Worm (Caenorhabditis elegans) whole organism, late embryonic: Measurements from ENCODE around the gene T24E12.2.

Experiments
- C38D4.7 ChIP-seq: fragments of 200-800 bp; sonication (Bioruptor generic); optimal IDR thresholded peaks from 2 replicates; lab custom pipeline; 2018; ENCODE audit warnings: mild to moderate bottlenecking, missing genetic modification characterization, moderate library complexity, missing compliant biosample characterization
- hlh-6 ChIP-seq: sonication (generic microtip); optimal IDR thresholded peaks from 2 replicates; lab custom pipeline; 2016; ENCODE audit warnings: missing genotype, missing genetic modification characterization, missing compliant biosample characterization

ce11 chrII:3832383-3832782 is 49.6 kb downstream of the T24E12.2 start, which contains the start of gene F54D10.9:
- TF ChIP-seq C38D4.7 (GFP tag; lab: Kevin White, UChicago) (no peak), hlh-6 (tag; lab: Kevin White, UChicago) (no peak)
